Worm (Caenorhabditis elegans) whole organism, L1 larva: Measurements from ENCODE around the gene T27D12.1.

Experiments
- F16B12.6 ChIP-seq: fragments of 150-350 bp; optimal IDR thresholded peaks from 2 replicates; lab custom pipeline; 2014; ENCODE audit warnings: missing biosample characterization, missing genetic modification characterization
- aha-1 ChIP-seq: fragments of 150-350 bp; optimal IDR thresholded peaks from 2 replicates; lab custom pipeline; 2014; ENCODE audit warnings: missing biosample characterization, missing genetic modification characterization
- alr-1 ChIP-seq: fragments of 200-800 bp; sonication (Bioruptor generic); optimal IDR thresholded peaks from 2 replicates; lab custom pipeline; 2018; ENCODE audit warnings: borderline replicate concordance, mild to moderate bottlenecking, missing genetic modification characterization, missing compliant biosample characterization
- ceh-63 ChIP-seq: fragments of 200-800 bp; sonication (Bioruptor generic); optimal IDR thresholded peaks from 2 replicates; lab custom pipeline; 2018; ENCODE audit warnings: mild to moderate bottlenecking, missing genetic modification characterization, missing compliant biosample characterization
- ceh-8 ChIP-seq: fragments of 200-800 bp; sonication (Bioruptor generic); optimal IDR thresholded peaks from 2 replicates; lab custom pipeline; 2018; ENCODE audit warnings: mild to moderate bottlenecking, missing genetic modification characterization, moderate library complexity, missing compliant biosample characterization
- ceh-88 ChIP-seq: fragments of 200-800 bp; sonication (Bioruptor generic); IDR thresholded peaks from 2 replicates; pipeline ENCODE4 v1.3.6; 2022; ENCODE audit warnings: missing genetic modification characterization, missing compliant biosample characterization
- ces-1 ChIP-seq: fragments of 150-350 bp; optimal IDR thresholded peaks from 2 replicates; lab custom pipeline; 2014; ENCODE audit warnings: missing biosample characterization, missing genetic modification reagents, missing genetic modification characterization
- dpl-1 ChIP-seq, 3 experiments: fragments of 150-350 bp in 2 of 3; sonication (generic microtip) in 1 of 3; optimal IDR thresholded peaks; 2 replicates each; lab custom pipeline; 2014 to 2017; ENCODE audit warnings: missing biosample characterization in 3 of 3, missing genetic modification characterization in 3 of 3, missing genetic modification reagents in 3 of 3
- egl-13 ChIP-seq: sonication (generic microtip); optimal IDR thresholded peaks from 2 replicates; lab custom pipeline; 2016; ENCODE audit warnings: missing genotype, missing genetic modification reagents, missing genetic modification characterization, missing compliant biosample characterization
- elt-2 ChIP-seq: sonication (generic microtip); optimal IDR thresholded peaks from 2 replicates; lab custom pipeline; 2016; ENCODE audit warnings: missing genetic modification characterization, mild to moderate bottlenecking, inconsistent platforms, missing compliant biosample characterization, missing genetic modification reagents
- elt-3 ChIP-seq, 6 experiments: fragments of 150-350 bp in 1 of 6; sonication (generic microtip); optimal IDR thresholded peaks; 2 replicates each; lab custom pipeline; 2017 to 2018; ENCODE audit warnings: missing biosample characterization in 6 of 6, missing genetic modification characterization in 6 of 6, inconsistent platforms in 1 of 6
- ets-5 ChIP-seq: fragments of 200-800 bp; sonication (Bioruptor generic); IDR thresholded peaks from 2 replicates; pipeline ENCODE4 v1.3.6; 2022; ENCODE audit warnings: missing genetic modification characterization, missing compliant biosample characterization
- fkh-8 ChIP-seq: sonication (generic microtip); optimal IDR thresholded peaks from 2 replicates; lab custom pipeline; 2016; ENCODE audit warnings: mild to moderate bottlenecking, missing genetic modification characterization, missing compliant biosample characterization
- fos-1 ChIP-seq: fragments of 150-350 bp; optimal IDR thresholded peaks from 2 replicates; lab custom pipeline; 2014; ENCODE audit warnings: missing biosample characterization, missing genetic modification characterization
- hlh-4 ChIP-seq: sonication (generic microtip); optimal IDR thresholded peaks from 2 replicates; lab custom pipeline; 2016; ENCODE audit warnings: mild to moderate bottlenecking, missing genetic modification characterization, missing compliant biosample characterization
- irx-1 ChIP-seq: sonication (generic microtip); optimal IDR thresholded peaks from 2 replicates; lab custom pipeline; 2016; ENCODE audit warnings: missing genetic modification characterization, missing compliant biosample characterization
- isw-1 ChIP-seq: fragments of 200-800 bp; sonication (Bioruptor generic); IDR thresholded peaks from 2 replicates; pipeline ENCODE4 v1.3.6; 2022; ENCODE audit warnings: missing genetic modification characterization, missing compliant biosample characterization
- lin-13 ChIP-seq: fragments of 150-350 bp; optimal IDR thresholded peaks from 2 replicates; lab custom pipeline; 2014; ENCODE audit warnings: missing biosample characterization, missing genetic modification reagents, missing genetic modification characterization
- lin-14 ChIP-seq: fragments of 200-800 bp; sonication (Bioruptor generic); optimal IDR thresholded peaks from 2 replicates; lab custom pipeline; 2018; ENCODE audit warnings: mild to moderate bottlenecking, missing genetic modification characterization, moderate library complexity, missing compliant biosample characterization
- lin-15B ChIP-seq: fragments of 150-350 bp; sonication (generic microtip); optimal IDR thresholded peaks from 3 replicates; lab custom pipeline; 2014; ENCODE audit warnings: missing biosample characterization, missing genetic modification characterization
- mab-9 ChIP-seq: fragments of 200-800 bp; sonication (Bioruptor generic); IDR thresholded peaks from 2 replicates; pipeline ENCODE4 v1.3.6; 2022; ENCODE audit warnings: missing genetic modification reagents, missing genetic modification characterization, missing compliant biosample characterization
- mdl-1 ChIP-seq, 2 experiments: fragments of 150-350 bp; optimal IDR thresholded peaks; 2 replicates each; lab custom pipeline; 2014 to 2017; ENCODE audit warnings: missing biosample characterization in 2 of 2, missing genetic modification characterization in 2 of 2, inconsistent platforms in 1 of 2
- nhr-19 ChIP-seq: fragments of 200-800 bp; sonication (Bioruptor generic); conservative IDR thresholded peaks from 2 replicates; pipeline ENCODE4 v1.3.6; 2022; ENCODE audit warnings: missing genetic modification characterization, missing compliant biosample characterization
- nhr-237 ChIP-seq: fragments of 150-350 bp; optimal IDR thresholded peaks from 2 replicates; lab custom pipeline; 2014; ENCODE audit warnings: missing biosample characterization, missing genetic modification characterization
- nhr-47 ChIP-seq: sonication (generic microtip); optimal IDR thresholded peaks from 2 replicates; lab custom pipeline; 2016; ENCODE audit warnings: mild to moderate bottlenecking, missing genetic modification characterization, moderate library complexity, missing compliant biosample characterization
- nhr-71 ChIP-seq: sonication (generic microtip); optimal IDR thresholded peaks from 2 replicates; lab custom pipeline; 2016; ENCODE audit warnings: mild to moderate bottlenecking, missing genetic modification characterization, moderate library complexity, missing compliant biosample characterization
- nhr-85 ChIP-seq: sonication (generic microtip); peaks from one replicate; lab custom pipeline; 2016; ENCODE audit warnings: missing genetic modification characterization, inconsistent platforms, missing compliant biosample characterization
- nhr-90 ChIP-seq: sonication (generic microtip); optimal IDR thresholded peaks from 2 replicates; lab custom pipeline; 2016; ENCODE audit warnings: mild to moderate bottlenecking, missing genetic modification characterization, missing compliant biosample characterization; ENCODE audit not compliant: poor library complexity
- pag-3 ChIP-seq: sonication (generic microtip); optimal IDR thresholded peaks from 2 replicates; lab custom pipeline; 2017; ENCODE audit warnings: missing genetic modification characterization, mild to moderate bottlenecking, missing compliant biosample characterization, antibody characterized with exemption, borderline replicate concordance; ENCODE audit not compliant: insufficient read depth
- skn-1 ChIP-seq: fragments of 150-350 bp; optimal IDR thresholded peaks from 2 replicates; lab custom pipeline; 2014; ENCODE audit warnings: missing biosample characterization, missing genetic modification characterization
- snpc-4 ChIP-seq: fragments of 150-350 bp; optimal IDR thresholded peaks from 2 replicates; lab custom pipeline; 2014; ENCODE audit warnings: missing biosample characterization, missing genetic modification characterization
- snu-23 ChIP-seq: sonication (generic microtip); optimal IDR thresholded peaks from 2 replicates; lab custom pipeline; 2016; ENCODE audit warnings: missing genetic modification characterization, missing compliant biosample characterization
- sox-4 ChIP-seq: sonication (generic microtip); optimal IDR thresholded peaks from 2 replicates; lab custom pipeline; 2016; ENCODE audit warnings: missing genetic modification characterization, missing compliant biosample characterization
- swsn-7 ChIP-seq: sonication (generic microtip); optimal IDR thresholded peaks from 2 replicates; lab custom pipeline; 2016; ENCODE audit warnings: missing genetic modification characterization, missing compliant biosample characterization
- unc-130 ChIP-seq: fragments of 150-350 bp; optimal IDR thresholded peaks from 2 replicates; lab custom pipeline; 2017; ENCODE audit warnings: missing biosample characterization, missing genetic modification characterization, inconsistent platforms
- unc-30 ChIP-seq: sonication (generic microtip); optimal IDR thresholded peaks from 2 replicates; lab custom pipeline; 2017; ENCODE audit warnings: missing biosample characterization, missing genetic modification characterization
- unc-86 ChIP-seq: sonication (generic microtip); optimal IDR thresholded peaks from 2 replicates; lab custom pipeline; 2016; ENCODE audit warnings: missing genetic modification characterization, missing compliant biosample characterization
- zip-4 ChIP-seq: fragments of 200-800 bp; sonication (Bioruptor generic); optimal IDR thresholded peaks from 2 replicates; lab custom pipeline; 2018; ENCODE audit warnings: mild to moderate bottlenecking, missing genetic modification characterization, moderate library complexity, missing compliant biosample characterization

Gene T27D12.1

DNA sequence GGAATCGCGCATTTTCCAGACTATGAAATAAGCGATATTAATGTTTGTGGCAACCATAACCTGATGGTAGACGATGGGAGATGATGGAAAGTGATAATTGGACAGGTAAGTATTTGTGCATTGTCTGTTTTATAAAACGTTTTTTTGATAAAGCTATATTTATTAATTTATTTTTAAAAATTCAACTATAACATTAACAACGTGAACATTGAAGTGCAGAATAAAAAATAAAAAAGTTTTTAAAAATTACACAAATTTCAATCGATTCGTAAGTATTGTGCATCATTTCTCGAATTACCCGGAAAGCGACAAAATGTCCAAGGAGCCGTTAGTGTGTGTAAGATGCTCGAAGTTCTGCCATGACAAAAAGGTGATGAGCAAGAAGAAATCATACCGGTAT, 36.2 kb upstream of the T27D12.1 start, which contains the start of gene jmjd-1.1:
Gene jmjd-1.1 (plus strand): TSS at position 301 of the 400 bp plus-strand sequence.
- TF ChIP-seq nhr-47 (tag; lab: Kevin White, UChicago) (no peak), zip-4 (GFP tag; lab: Kevin White, UChicago) (no peak), sox-4 (tag; lab: Kevin White, UChicago) (no peak), egl-13 (tag; lab: Kevin White, UChicago) (no peak), ceh-8 (no peak), nhr-90 (tag; lab: Kevin White, UChicago) (no peak), ces-1 (GFP tag; lab: Kevin White, UChicago) (no peak), elt-3 (tag; optimal IDR thresholded peaks at IDR 0.05; lab: Kevin White, UChicago) (no peak), nhr-85 (tag; lab: Kevin White, UChicago) (no peak), unc-30 (tag; lab: Kevin White, UChicago) (no peak), ets-5 (GFP tag; lab: Robert Waterston, UW) (no peak), F16B12.6 (tag; lab: Kevin White, UChicago) (no peak), elt-2 (tag; lab: Kevin White, UChicago) (no peak), unc-130 (no peak)

- TF ChIP-seq lin-15B (tag; lab: Kevin White, UChicago) (no peak), ceh-88 (no peak), elt-3 (tag; optimal IDR thresholded peaks at IDR 0.05; lab: Kevin White, UChicago) (no peak), nhr-90 (tag; lab: Kevin White, UChicago) (no peak), isw-1 (GFP tag; lab: Robert Waterston, UW) (no peak), ceh-63 (no peak)
Measured at ce11 chrII:11808979-11809378, 33.4 kb upstream of the T27D12.1 start, which contains the start of gene F43G6.10. Gene F43G6.10, plus strand, starts transcription at chrII:11809349.

ce11 chrII:11810436-11810835, 32.0 kb upstream of the T27D12.1 start, which contains the start of gene F43G6.7:
Gene F43G6.7, plus strand, starts transcription at chrII:11810790.
- TF ChIP-seq hlh-4 (tag; lab: Kevin White, UChicago) (no peak), mab-9 (GFP tag; lab: Robert Waterston, UW) (no peak), mdl-1 (tag; optimal IDR thresholded peaks at IDR 0.05; lab: Kevin White, UChicago) (no peak), alr-1 (tag; lab: Kevin White, UChicago) (no peak), sox-4 (tag; lab: Kevin White, UChicago) (no peak), unc-86 (tag; lab: Kevin White, UChicago) (no peak), snpc-4 (tag; lab: Kevin White, UChicago) (no peak), skn-1 (tag; lab: Kevin White, UChicago) (no peak), irx-1 (no peak), fos-1 (tag; lab: Kevin White, UChicago) (no peak), swsn-7 (tag; lab: Kevin White, UChicago) (no peak), nhr-237 (tag; lab: Kevin White, UChicago) (no peak), lin-14 (GFP tag; lab: Kevin White, UChicago) (no peak), nhr-19 (no peak), isw-1 (GFP tag; lab: Robert Waterston, UW) (no peak), lin-13 (GFP tag; lab: Kevin White, UChicago) (no peak), nhr-71 (tag; lab: Kevin White, UChicago) (no peak), snu-23 (GFP tag; lab: Kevin White, UChicago) (no peak)

DNA sequence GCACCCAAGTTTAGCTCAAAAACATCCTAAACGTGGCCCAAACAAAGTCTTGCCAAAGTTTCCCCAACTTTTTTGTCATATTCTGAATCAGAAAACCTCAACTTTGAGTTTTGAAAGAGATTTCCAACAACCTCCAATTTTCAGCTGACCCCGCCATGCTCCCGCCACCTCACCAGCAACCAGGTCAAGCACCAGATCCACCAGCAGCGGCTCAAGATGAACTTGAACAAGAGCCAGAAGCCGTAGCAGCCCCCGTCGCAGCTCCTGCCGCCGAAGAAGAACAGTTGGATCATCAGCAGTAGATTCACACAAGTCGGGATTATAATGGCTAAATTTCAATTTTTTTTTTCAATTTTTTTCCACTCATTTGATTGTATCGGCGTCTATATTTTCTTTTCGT, 31.2 kb upstream of the T27D12.1 start:
- TF ChIP-seq dpl-1 (GFP tag; optimal IDR thresholded peaks at IDR 0.05; lab: Kevin White, UChicago): no peak
- no peak for TF ChIP-seq nhr-19
- TF ChIP-seq fkh-8: no peak
- no peak for TF ChIP-seq pag-3 (tag; lab: Kevin White, UChicago)
- TF ChIP-seq aha-1 (tag; lab: Kevin White, UChicago): no peak
